Fruit fly (Drosophila melanogaster): Measurements from ENCODE around the gene Uqcc1.
A peak's percentile ranks its signal among the peaks of the same experiment; 100 is the strongest.

Uqcc1 gene

DNA sequence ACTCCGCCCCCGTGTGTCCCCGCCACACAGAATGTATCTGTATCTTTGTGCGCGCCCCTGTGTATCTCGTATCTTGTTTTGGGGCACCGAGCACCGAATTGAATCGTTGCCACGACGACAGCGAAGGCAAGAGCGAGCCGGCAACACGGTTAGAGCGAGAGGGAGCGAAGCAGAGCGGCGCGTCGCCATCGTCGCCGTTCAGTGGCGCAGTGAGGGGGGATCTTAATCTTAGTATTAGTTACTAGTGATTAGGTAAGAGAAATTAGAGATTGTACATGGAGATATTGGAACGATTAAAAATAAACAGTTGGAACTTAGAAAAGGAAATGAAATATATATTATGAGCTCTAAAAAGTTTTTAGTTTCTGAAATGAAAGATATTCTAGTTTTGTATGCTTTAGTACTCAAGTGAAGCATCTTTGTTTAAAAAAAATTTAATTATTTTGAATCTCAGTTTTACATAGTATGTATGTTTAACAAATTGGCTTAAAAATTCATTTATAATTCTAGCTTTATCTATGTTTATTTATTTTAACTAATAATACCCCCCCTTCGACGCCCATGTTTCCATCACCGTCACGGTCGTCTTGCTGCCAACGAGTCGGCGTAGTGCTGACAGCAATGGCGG lies 31.1 kb upstream of the Uqcc1 start (continued):
- TF ChIP-seq sd (tag; optimal IDR thresholded peaks at IDR 0.05) = peak; percentile 19
- no peak for TF ChIP-seq br (optimal IDR thresholded peaks at IDR 0.05)
- no peak for TF ChIP-seq HmgD (GFP tag; optimal IDR thresholded peaks at IDR 0.05)
- peak; percentile 1 for TF ChIP-seq repo (GFP tag; optimal IDR thresholded peaks at IDR 0.05)
- peak; percentile 56; the same call in 1 of the 2 replicates for TF ChIP-seq gt (GFP tag; IDR thresholded peaks at IDR 0.05)
- TF ChIP-seq CG11560 (tag; IDR thresholded peaks at IDR 0.05) = peak; percentile 73; the same call in 1 of the 3 replicates
- TF ChIP-seq phol (tag; optimal IDR thresholded peaks at IDR 0.05) = peak; percentile 97
- TF ChIP-seq Gug (GFP tag; IDR thresholded peaks at IDR 0.05) = peak; percentile 65
- TF ChIP-seq eyg (GFP tag; optimal IDR thresholded peaks at IDR 0.05) = peak; percentile 51
- TF ChIP-seq maf-S (GFP tag; optimal IDR thresholded peaks at IDR 0.05) = peak; percentile 43
- peak; percentile 30 for TF ChIP-seq Myb (GFP tag; optimal IDR thresholded peaks at IDR 0.05)
- TF ChIP-seq caup (GFP tag; optimal IDR thresholded peaks at IDR 0.05; ENCODE audit: severe bottlenecking) = peak; percentile 89
- peak; percentile 23 for TF ChIP-seq stwl (tag; optimal IDR thresholded peaks at IDR 0.05)
- TF ChIP-seq Ets97D (GFP tag; optimal IDR thresholded peaks at IDR 0.05) = no peak
- no peak for TF ChIP-seq bigmax (GFP tag; optimal IDR thresholded peaks at IDR 0.05)
- TF ChIP-seq wdn (GFP tag; IDR thresholded peaks at IDR 0.05) = peak; percentile 62; the same call in 1 of the 2 replicates
- peak; percentile 90 for TF ChIP-seq gsb-n (tag; optimal IDR thresholded peaks at IDR 0.05)
- peak; percentile 24 for TF ChIP-seq CG17568 (GFP tag; optimal IDR thresholded peaks at IDR 0.05)
- peak; percentile 80 for TF ChIP-seq trh (GFP tag; optimal IDR thresholded peaks at IDR 0.05)
- peak; percentile 27 for TF ChIP-seq fu2 (GFP tag; optimal IDR thresholded peaks at IDR 0.05)
- TF ChIP-seq CG6689 (GFP tag; IDR thresholded peaks at IDR 0.05) = peak; percentile 94
- peak; percentile 77 for TF ChIP-seq Dbx (GFP tag; IDR thresholded peaks at IDR 0.05)
- peak; percentile 52; the same call in 1 of the 2 replicates for TF ChIP-seq CG11085 (GFP tag; IDR thresholded peaks at IDR 0.05)
- peak; percentile 84 for TF ChIP-seq CG34422 (GFP tag; IDR thresholded peaks at IDR 0.05)
- TF ChIP-seq onecut (GFP tag; IDR thresholded peaks at IDR 0.05) = peak; percentile 80
- peak; percentile 49 for TF ChIP-seq HmgZ (tag; optimal IDR thresholded peaks at IDR 0.05)
- TF ChIP-seq dimm (GFP tag; IDR thresholded peaks at IDR 0.05) = 0 out of 2 replicates have a peak, but pooled peaks have one; percentile 20
- peak; percentile 72 for TF ChIP-seq CG8290 (GFP tag; optimal IDR thresholded peaks at IDR 0.05)
- peak in 1 of 2 experiments; percentile 72 for TF ChIP-seq CG8290 (tag; optimal IDR thresholded peaks at IDR 0.05)
- TF ChIP-seq Ssrp (tag; optimal IDR thresholded peaks at IDR 0.05) = peak; percentile 94
- no peak for TF ChIP-seq CG14860 (GFP tag; IDR thresholded peaks at IDR 0.05; ENCODE audit: partially characterized antibody)
- TF ChIP-seq gem (tag; optimal IDR thresholded peaks at IDR 0.05) = peak; percentile 95
- peak; percentile 50 for TF ChIP-seq CG3995 (GFP tag; optimal IDR thresholded peaks at IDR 0.05)
- TF ChIP-seq Mad (GFP tag; optimal IDR thresholded peaks at IDR 0.05) = no peak
- TF ChIP-seq CG11398 (GFP tag; optimal IDR thresholded peaks at IDR 0.05) = no peak
- peak; percentile 93 for TF ChIP-seq Oli (tag; optimal IDR thresholded peaks at IDR 0.05)
- no peak for TF ChIP-seq knrl (GFP tag; IDR thresholded peaks at IDR 0.05; ENCODE audit: partially characterized antibody)
- TF ChIP-seq CG7556 (GFP tag; optimal IDR thresholded peaks at IDR 0.05) = peak; percentile 98
- peak; percentile 83 for TF ChIP-seq E2f1 (GFP tag; IDR thresholded peaks at IDR 0.05)
- TF ChIP-seq pum (GFP tag; optimal IDR thresholded peaks at IDR 0.05) = peak; percentile 73
- no peak for TF ChIP-seq aop (GFP tag; IDR thresholded peaks at IDR 0.05)
- peak; percentile 90 for TF ChIP-seq klu (GFP tag; IDR thresholded peaks at IDR 0.05)
- no peak for TF ChIP-seq pfk (GFP tag; optimal IDR thresholded peaks at IDR 0.05)
- TF ChIP-seq pb (GFP tag; optimal IDR thresholded peaks at IDR 0.05) = peak; percentile 59
- TF ChIP-seq odd (GFP tag; optimal IDR thresholded peaks at IDR 0.05) = peak; percentile 94
- TF ChIP-seq twi (tag; optimal IDR thresholded peaks at IDR 0.05) = peak; percentile 80
- TF ChIP-seq ase (GFP tag; IDR thresholded peaks at IDR 0.05) = peak; percentile 65
- peak; percentile 77 for TF ChIP-seq wor (GFP tag; IDR thresholded peaks at IDR 0.05)
- no peak for TF ChIP-seq HLHmδ (GFP tag; optimal IDR thresholded peaks at IDR 0.05)
- no peak for TF ChIP-seq CkIIα-i1 (GFP tag; IDR thresholded peaks at IDR 0.05)
- TF ChIP-seq CG13296 (GFP tag; optimal IDR thresholded peaks at IDR 0.05) = peak; percentile 96
